Fruit fly (Drosophila melanogaster) whole organism, wandering third instar larva: ENCODE data around the gene wts.

Experiments used
- Abd-B ChIP-seq: fragments of >200 bp; optimal IDR thresholded peaks from 2 replicates; lab custom pipeline; 2017; ENCODE audit warnings: missing biosample characterization, missing genetic modification characterization
- Hr78 ChIP-seq: fragments of >200 bp; optimal IDR thresholded peaks from 2 replicates; lab custom pipeline; 2017; ENCODE audit warnings: missing biosample characterization, missing genetic modification characterization
- Vsx2 ChIP-seq: fragments of 200-300, 225-300 bp; sonication (Bioruptor generic); optimal IDR thresholded peaks from 2 replicates; lab custom pipeline; 2018; ENCODE audit warnings: missing biosample characterization, missing genetic modification characterization; ENCODE audit not compliant: partially characterized antibody
- brk ChIP-seq: fragments of 200-800 bp; sonication (Bioruptor generic); optimal IDR thresholded peaks from 2 replicates; lab custom pipeline; 2016; ENCODE audit warnings: missing biosample characterization, mild to moderate bottlenecking, missing genetic modification characterization
- dsf ChIP-seq: sonication (Bioruptor generic); optimal IDR thresholded peaks from 2 replicates; lab custom pipeline; 2016; ENCODE audit warnings: missing biosample characterization, missing genetic modification characterization, borderline replicate concordance
- h ChIP-seq: fragments of 200-800 bp; sonication (Bioruptor generic); optimal IDR thresholded peaks from 3 replicates; lab custom pipeline; 2016; ENCODE audit warnings: missing biosample characterization, mild to moderate bottlenecking, missing genetic modification characterization
- pan ChIP-seq: fragments of >200 bp; optimal IDR thresholded peaks from 2 replicates; lab custom pipeline; 2017
- psq ChIP-seq: fragments of 200-800 bp; sonication (Bioruptor generic); optimal IDR thresholded peaks from 3 replicates; lab custom pipeline; 2017; ENCODE audit warnings: missing biosample characterization, mild to moderate bottlenecking, missing genetic modification characterization, moderate library complexity
- rgr ChIP-seq: fragments of 200-800 bp; sonication (Bioruptor generic); optimal IDR thresholded peaks from 3 replicates; lab custom pipeline; 2016; ENCODE audit warnings: missing biosample characterization, mild to moderate bottlenecking, missing genetic modification characterization
- sage ChIP-seq: fragments of 200-800 bp; sonication (Bioruptor generic); optimal IDR thresholded peaks from 2 replicates; lab custom pipeline; 2016; ENCODE audit warnings: missing biosample characterization, mild to moderate bottlenecking, missing genetic modification characterization
- usp ChIP-seq: fragments of >200 bp; optimal IDR thresholded peaks from 2 replicates; lab custom pipeline; 2017; ENCODE audit warnings: missing biosample characterization, missing genetic modification characterization

- TF ChIP-seq usp (GFP tag; lab: Kevin White, UChicago) (no peak), h (no peak), Vsx2 (no peak), rgr (peak; percentile 5), brk (no peak), Abd-B (no peak), dsf (GFP tag; lab: Kevin White, UChicago) (no peak), psq (no peak), pan (lab: Kevin White, UChicago) (no peak), sage (GFP tag; lab: Kevin White, UChicago) (no peak), Hr78 (no peak)
Measured at dm6 chr3R:30775249-30775648, 31.2 kb downstream of the wts start.
